Fruit fly (Drosophila melanogaster) whole organism, larva: ENCODE data around the gene CG5500.

ENCODE experiments used
- noc ChIP-seq: fragments of 200-800 bp; sonication (Bioruptor generic); optimal IDR thresholded peaks from 3 replicates; lab custom pipeline; 2019; ENCODE audit warnings: missing biosample characterization, mild to moderate bottlenecking, missing genetic modification characterization, moderate library complexity

Gene CG5500

dm6 chr3R:26876432-26876831 lies at the start of gene CG5500:
Gene CG5500, plus strand, starts transcription at chr3R:26876630.
- TF ChIP-seq noc (tag; lab: Kevin White, UChicago): no peak

- no peak for TF ChIP-seq noc (tag; lab: Kevin White, UChicago)
Observed at dm6 chr3R:26831861-26832260, 44.6 kb upstream of the CG5500 start.

- TF ChIP-seq noc (tag; lab: Kevin White, UChicago): no peak
Observed at dm6 chr3R:26846446-26846845, 30.0 kb upstream of the CG5500 start.

- TF ChIP-seq noc (tag; lab: Kevin White, UChicago): no peak
Observed at dm6 chr3R:26853699-26854098, 22.7 kb upstream of the CG5500 start.

- no peak for TF ChIP-seq noc (tag; lab: Kevin White, UChicago)
Observed at dm6 chr3R:26859228-26859627, 17.2 kb upstream of the CG5500 start.

- no peak for TF ChIP-seq noc (tag; lab: Kevin White, UChicago)
Observed at dm6 chr3R:26862213-26862612, 14.2 kb upstream of the CG5500 start.

- no peak for TF ChIP-seq noc (tag; lab: Kevin White, UChicago)
Observed at dm6 chr3R:26862848-26863448, 13.5 kb upstream of the CG5500 start, which contains the start of the genes Lerp and IntS12. Gene Lerp, minus strand, starts transcription at chr3R:26863130. Gene IntS12, plus strand, starts transcription at chr3R:26863376.

- peak; percentile 72 for TF ChIP-seq noc (tag; lab: Kevin White, UChicago)
Observed at dm6 chr3R:26866577-26867456, 9.6 kb upstream of the CG5500 start, which contains the start of the genes ball and His2Av. Gene ball, minus strand, starts transcription at chr3R:26866807. Gene His2Av, plus strand, starts transcription at chr3R:26866929.

- TF ChIP-seq noc (tag; lab: Kevin White, UChicago): no peak
Observed at dm6 chr3R:26867457-26868044, 8.9 kb upstream of the CG5500 start.

- no peak for TF ChIP-seq noc (tag; lab: Kevin White, UChicago)
Observed at dm6 chr3R:26869431-26869830, 7.0 kb upstream of the CG5500 start.

dm6 chr3R:26870494-26870893 lies 5.9 kb upstream of the CG5500 start:
- no peak for TF ChIP-seq noc (tag; lab: Kevin White, UChicago)

dm6 chr3R:26871061-26871460 lies 5.4 kb upstream of the CG5500 start:
- no peak for TF ChIP-seq noc (tag; lab: Kevin White, UChicago)

dm6 chr3R:26871852-26872251 lies 4.6 kb upstream of the CG5500 start, which contains the start of gene SPARC:
Gene SPARC, minus strand, starts transcription at chr3R:26871995.
- TF ChIP-seq noc (tag; lab: Kevin White, UChicago): no peak

dm6 chr3R:26875544-26876027 lies 844 bp upstream of the CG5500 start, which contains the start of gene Rb97D:
Gene Rb97D, minus strand, starts transcription at chr3R:26875742.
- peak; percentile 67 for TF ChIP-seq noc (tag; lab: Kevin White, UChicago)

- no peak for TF ChIP-seq noc (tag; lab: Kevin White, UChicago)
Observed at dm6 chr3R:26876851-26877250, 421 bp downstream of the CG5500 start.
